Fruit fly (Drosophila melanogaster) whole organism, embryonic: ENCODE results near the gene CG34434.

ENCODE experiments used
- CG13287 ChIP-seq: fragments of 200-800 bp; sonication (Bioruptor generic); IDR thresholded peaks from 2 replicates; pipeline ENCODE4 v1.3.6; 2022; ENCODE audit warnings: missing biosample characterization, missing genetic modification characterization; ENCODE audit not compliant: partially characterized antibody
- CG15269 ChIP-seq: fragments of 200-800 bp; sonication (Bioruptor generic); optimal IDR thresholded peaks from 2 replicates; lab custom pipeline; 2018; ENCODE audit warnings: missing biosample characterization, mild to moderate bottlenecking, missing genetic modification characterization, moderate library complexity
- CG15696 ChIP-seq: fragments of 200-800 bp; sonication (Bioruptor generic); optimal IDR thresholded peaks from 2 replicates; lab custom pipeline; 2019; ENCODE audit warnings: missing biosample characterization, mild to moderate bottlenecking, missing genetic modification characterization, moderate library complexity
- CG3995 ChIP-seq: fragments of 200-800 bp; sonication (Bioruptor generic); optimal IDR thresholded peaks from 3 replicates; lab custom pipeline; 2016; ENCODE audit warnings: missing biosample characterization, missing genetic modification characterization
- Oaz ChIP-seq: fragments of 200-800 bp; sonication (Bioruptor generic); IDR thresholded peaks from 2 replicates; pipeline ENCODE4 v1.3.6; 2022; ENCODE audit warnings: missing biosample characterization, missing genetic modification characterization
- cato ChIP-seq: fragments of 200-800 bp; sonication (Bioruptor generic); optimal IDR thresholded peaks from 2 replicates; lab custom pipeline; 2016; ENCODE audit warnings: missing biosample characterization, missing genetic modification characterization, borderline replicate concordance
- h ChIP-seq: fragments of >200 bp; optimal IDR thresholded peaks from 2 replicates; lab custom pipeline; 2017
- rib ChIP-seq: fragments of 200-800 bp; sonication (Bioruptor generic); IDR thresholded peaks from 2 replicates; pipeline ENCODE4 v1.3.6; 2022; ENCODE audit warnings: missing biosample characterization, missing genetic modification characterization
- stwl ChIP-seq: fragments of 200-800 bp; sonication (Bioruptor generic); optimal IDR thresholded peaks from 3 replicates; lab custom pipeline; 2018; ENCODE audit warnings: missing biosample characterization, mild to moderate bottlenecking, missing genetic modification characterization, moderate library complexity
- tna ChIP-seq: fragments of 200-800 bp; sonication (Bioruptor generic); IDR thresholded peaks from 2 replicates; pipeline ENCODE4 v1.3.6; 2022; ENCODE audit warnings: missing biosample characterization, missing genetic modification characterization; ENCODE audit not compliant: partially characterized antibody
- ttk ChIP-seq: fragments of 200-800 bp; sonication (Bioruptor generic); IDR thresholded peaks from 2 replicates; pipeline ENCODE4 v2.1.2; 2022; ENCODE audit warnings: missing biosample characterization, missing genetic modification characterization
- zfh2 ChIP-seq: fragments of 200-800 bp; sonication (Bioruptor generic); optimal IDR thresholded peaks from 2 replicates; lab custom pipeline; 2016; ENCODE audit warnings: missing biosample characterization, missing genetic modification characterization

- no peak for TF ChIP-seq zfh2 (GFP tag; lab: Kevin White, UChicago)
- no peak for TF ChIP-seq stwl (tag; lab: Kevin White, UChicago)
- no peak for TF ChIP-seq rib
- TF ChIP-seq cato (GFP tag; lab: Kevin White, UChicago) = no peak
- TF ChIP-seq CG13287 (GFP tag; lab: Robert Waterston, UW) = no peak
- TF ChIP-seq h (lab: Kevin White, UChicago) = no peak
- no peak for TF ChIP-seq CG15269 (tag; lab: Kevin White, UChicago)
- TF ChIP-seq tna (GFP tag; lab: Robert Waterston, UW) = no peak
- TF ChIP-seq CG3995 (GFP tag; lab: Kevin White, UChicago) = no peak
- TF ChIP-seq Oaz (GFP tag; lab: Robert Waterston, UW) = no peak
- no peak for TF ChIP-seq ttk (GFP tag; lab: Robert Waterston, UW)
- no peak for TF ChIP-seq CG15696
Measured at dm6 chrX:5662761-5663160, 46.6 kb upstream of the CG34434 start, which contains the start of gene OtopLc.
